Fruit fly (Drosophila melanogaster) whole organism, embryonic: ENCODE measurements around the gene rogdi.

Source experiments
- Atf6 ChIP-seq: fragments of 200-800 bp; sonication (Bioruptor generic); IDR thresholded peaks from 2 replicates; pipeline ENCODE4 v1.3.6; 2022; ENCODE audit warnings: missing biosample characterization, missing genetic modification characterization
- CG10654 ChIP-seq: fragments of 200-800 bp; sonication (Bioruptor generic); optimal IDR thresholded peaks from 2 replicates; lab custom pipeline; 2016; ENCODE audit warnings: missing biosample characterization, missing genetic modification characterization
- CG13287 ChIP-seq: fragments of 200-800 bp; sonication (Bioruptor generic); IDR thresholded peaks from 2 replicates; pipeline ENCODE4 v1.3.6; 2022; ENCODE audit warnings: missing biosample characterization, missing genetic modification characterization; ENCODE audit not compliant: partially characterized antibody
- CG15073 ChIP-seq: fragments of 200-800 bp; sonication (Bioruptor generic); optimal IDR thresholded peaks from 2 replicates; lab custom pipeline; 2016; ENCODE audit warnings: missing biosample characterization, missing genetic modification characterization
- CG2678 ChIP-seq: fragments of 200-800 bp; sonication (Bioruptor generic); optimal IDR thresholded peaks from 3 replicates; lab custom pipeline; 2019; ENCODE audit warnings: missing biosample characterization, mild to moderate bottlenecking, missing genetic modification characterization, moderate library complexity
- CG3281 ChIP-seq: fragments of 200-800 bp; sonication (Bioruptor generic); optimal IDR thresholded peaks from 3 replicates; lab custom pipeline; 2017; ENCODE audit warnings: missing biosample characterization, mild to moderate bottlenecking, missing genetic modification characterization
- CG34422 ChIP-seq: fragments of 200-800 bp; sonication (Bioruptor generic); IDR thresholded peaks from 3 replicates; pipeline ENCODE4 v1.3.6; 2022; ENCODE audit warnings: missing biosample characterization, missing genetic modification characterization
- CG3995 ChIP-seq: fragments of 200-800 bp; sonication (Bioruptor generic); optimal IDR thresholded peaks from 3 replicates; lab custom pipeline; 2016; ENCODE audit warnings: missing biosample characterization, missing genetic modification characterization
- CG4282 ChIP-seq: fragments of 200-800 bp; sonication (Bioruptor generic); optimal IDR thresholded peaks from 2 replicates; lab custom pipeline; 2016; ENCODE audit warnings: missing biosample characterization, missing genetic modification characterization
- CG4360 ChIP-seq: fragments of 200-800 bp; sonication (Bioruptor generic); IDR thresholded peaks from 2 replicates; pipeline ENCODE4 v1.3.6; 2022; ENCODE audit warnings: missing biosample characterization, missing genetic modification characterization
- CG5180 ChIP-seq: fragments of 200-800 bp; sonication (Bioruptor generic); optimal IDR thresholded peaks from 3 replicates; lab custom pipeline; 2017; ENCODE audit warnings: missing biosample characterization, missing genetic modification characterization, mild to moderate bottlenecking, moderate library complexity, missing genetic modification reagents
- CG7357 ChIP-seq: fragments of 200-800 bp; sonication (Bioruptor generic); IDR thresholded peaks from 3 replicates; pipeline ENCODE4 v1.3.6; 2022; ENCODE audit warnings: missing biosample characterization, missing genetic modification characterization
- CG9797 ChIP-seq: fragments of 200-800 bp; sonication (Bioruptor generic); optimal IDR thresholded peaks from 3 replicates; lab custom pipeline; 2018; ENCODE audit warnings: missing biosample characterization, mild to moderate bottlenecking, missing genetic modification characterization
- Ets97D ChIP-seq: fragments of 200-800 bp; sonication (Bioruptor generic); optimal IDR thresholded peaks from 3 replicates; lab custom pipeline; 2016; ENCODE audit warnings: missing biosample characterization, missing genetic modification characterization
- HHEX ChIP-seq: fragments of 200-800 bp; sonication (Bioruptor generic); optimal IDR thresholded peaks from 3 replicates; lab custom pipeline; 2017; ENCODE audit warnings: missing biosample characterization, mild to moderate bottlenecking, missing genetic modification characterization, missing genetic modification reagents
- HLH3B ChIP-seq: fragments of 200-800 bp; sonication (Bioruptor generic); IDR thresholded peaks from 2 replicates; pipeline ENCODE4 v1.3.6; 2022; ENCODE audit warnings: missing biosample characterization, missing genetic modification characterization
- Hmr ChIP-seq: fragments of 200-800 bp; sonication (Bioruptor generic); optimal IDR thresholded peaks from 3 replicates; lab custom pipeline; 2017; ENCODE audit warnings: mild to moderate bottlenecking, missing biosample characterization, missing genetic modification reagents, missing genetic modification characterization
- MESR4 ChIP-seq: fragments of 200-800 bp; sonication (Bioruptor generic); optimal IDR thresholded peaks from 2 replicates; lab custom pipeline; 2018; ENCODE audit warnings: missing biosample characterization, mild to moderate bottlenecking, missing genetic modification characterization, moderate library complexity
- Med ChIP-seq: fragments of 200-800 bp; sonication (Bioruptor generic); peaks from one replicate; lab custom pipeline; 2016; ENCODE audit warnings: missing biosample characterization, missing genetic modification characterization, mild to moderate bottlenecking, inconsistent platforms, moderate library complexity
- Opbp ChIP-seq: fragments of 200-800 bp; sonication (Bioruptor generic); IDR thresholded peaks from 3 replicates; pipeline ENCODE4 v1.3.6; 2022; ENCODE audit warnings: missing biosample characterization, missing genetic modification characterization; ENCODE audit not compliant: partially characterized antibody
- Pdp1 ChIP-seq, 2 experiments: fragments of 200-800 bp; sonication (Bioruptor generic); optimal IDR thresholded peaks; 3 replicates each; lab custom pipeline; 2016; ENCODE audit warnings: missing biosample characterization in 2 of 2, missing genetic modification characterization in 2 of 2, mild to moderate bottlenecking in 1 of 2, moderate library complexity in 1 of 2
- Rfx ChIP-seq: fragments of 200-800 bp; sonication (Bioruptor generic); IDR thresholded peaks from 2 replicates; pipeline ENCODE4 v1.3.6; 2022; ENCODE audit warnings: missing biosample characterization, missing genetic modification characterization
- YL-1 ChIP-seq: fragments of 200-800 bp; sonication (Bioruptor generic); optimal IDR thresholded peaks from 3 replicates; lab custom pipeline; 2017; ENCODE audit warnings: missing biosample characterization, mild to moderate bottlenecking, missing genetic modification characterization
- abd-A ChIP-seq: fragments of 200-800 bp; sonication (Bioruptor generic); optimal IDR thresholded peaks from 3 replicates; lab custom pipeline; 2019; ENCODE audit warnings: missing biosample characterization, mild to moderate bottlenecking, missing genetic modification characterization, moderate library complexity
- bbx ChIP-seq: fragments of 200-800 bp; sonication (Bioruptor generic); IDR thresholded peaks from 2 replicates; pipeline ENCODE4 v1.3.6; 2022; ENCODE audit warnings: missing biosample characterization, missing genetic modification characterization; ENCODE audit not compliant: partially characterized antibody
- bsh ChIP-seq, 2 experiments: fragments of 200-800 bp; sonication (Bioruptor generic); optimal IDR thresholded peaks; 2 replicates each; lab custom pipeline; 2017 to 2018; ENCODE audit warnings: mild to moderate bottlenecking in 2 of 2, missing biosample characterization in 2 of 2, missing genetic modification characterization in 2 of 2, moderate library complexity in 1 of 2
- btn ChIP-seq: fragments of 200-800 bp; sonication (Bioruptor generic); optimal IDR thresholded peaks from 2 replicates; lab custom pipeline; 2016; ENCODE audit warnings: missing biosample characterization, missing genetic modification characterization
- cato ChIP-seq: fragments of 200-800 bp; sonication (Bioruptor generic); optimal IDR thresholded peaks from 2 replicates; lab custom pipeline; 2016; ENCODE audit warnings: missing biosample characterization, missing genetic modification characterization, borderline replicate concordance
- chinmo ChIP-seq: fragments of 200-800 bp; sonication (Bioruptor generic); IDR thresholded peaks from 4 replicates; pipeline ENCODE4 v1.3.6; 2022; ENCODE audit warnings: missing biosample characterization, missing genetic modification characterization; ENCODE audit not compliant: partially characterized antibody
- gcm ChIP-seq: fragments of 200-800 bp; sonication (Bioruptor generic); optimal IDR thresholded peaks from 2 replicates; lab custom pipeline; 2019; ENCODE audit warnings: missing biosample characterization, mild to moderate bottlenecking, missing genetic modification characterization, moderate library complexity
- ham ChIP-seq: fragments of 200-800 bp; sonication (Bioruptor generic); IDR thresholded peaks from 2 replicates; pipeline ENCODE4 v1.3.6; 2022; ENCODE audit warnings: missing biosample characterization, missing genetic modification characterization
- lmd ChIP-seq: fragments of 200-800 bp; sonication (Bioruptor generic); IDR thresholded peaks from 2 replicates; pipeline ENCODE4 v1.3.6; 2022; ENCODE audit warnings: missing biosample characterization, missing genetic modification characterization
- lov ChIP-seq, 2 experiments: fragments of 200-800 bp in 1 of 2; fragments of >200 bp in 1 of 2; sonication (Bioruptor generic) in 1 of 2; IDR thresholded peaks in 1 of 2; optimal IDR thresholded peaks in 1 of 2; 2 replicates in 1 of 2; 3 replicates in 1 of 2; pipeline versions ENCODE4 v1.3.6 to Lab custom; 2017 to 2022; ENCODE audit warnings: missing biosample characterization in 1 of 2, missing genetic modification characterization in 1 of 2
- nerfin-1 ChIP-seq: fragments of 200-800 bp; sonication (Bioruptor generic); optimal IDR thresholded peaks from 3 replicates; lab custom pipeline; 2019; ENCODE audit warnings: missing biosample characterization, mild to moderate bottlenecking, missing genetic modification characterization, moderate library complexity
- pho ChIP-seq: fragments of 200-800 bp; sonication (Bioruptor generic); optimal IDR thresholded peaks from 2 replicates; lab custom pipeline; 2016; ENCODE audit warnings: missing biosample characterization, missing genetic modification characterization
- pzg ChIP-seq: fragments of 200-800 bp; sonication (Bioruptor generic); optimal IDR thresholded peaks from 3 replicates; lab custom pipeline; 2018; ENCODE audit warnings: missing biosample characterization, mild to moderate bottlenecking, missing genetic modification characterization, moderate library complexity
- repo ChIP-seq: fragments of 200-800 bp; sonication (Bioruptor generic); optimal IDR thresholded peaks from 2 replicates; lab custom pipeline; 2016; ENCODE audit warnings: missing biosample characterization, missing genetic modification characterization
- ro ChIP-seq: fragments of 200-800 bp; sonication (Bioruptor generic); IDR thresholded peaks from 2 replicates; pipeline ENCODE4 v1.3.6; 2022; ENCODE audit warnings: missing biosample characterization, missing genetic modification characterization
- sc ChIP-seq, 3 experiments: fragments of >200 bp in 2 of 3; fragments of 200-800 bp in 1 of 3; sonication (Bioruptor generic) in 1 of 3; optimal IDR thresholded peaks; 2 replicates in 2 of 3; 3 replicates in 1 of 3; lab custom pipeline; 2017; ENCODE audit warnings: mild to moderate bottlenecking in 1 of 3, missing biosample characterization in 1 of 3, missing genetic modification characterization in 1 of 3, missing genetic modification reagents in 1 of 3
- sna ChIP-seq: fragments of 200-800 bp; sonication (Bioruptor generic); IDR thresholded peaks from 2 replicates; pipeline ENCODE4 v1.3.6; 2022; ENCODE audit warnings: missing biosample characterization, missing genetic modification characterization; ENCODE audit not compliant: partially characterized antibody
- stwl ChIP-seq: fragments of 200-800 bp; sonication (Bioruptor generic); optimal IDR thresholded peaks from 3 replicates; lab custom pipeline; 2018; ENCODE audit warnings: missing biosample characterization, mild to moderate bottlenecking, missing genetic modification characterization, moderate library complexity
- trem ChIP-seq: fragments of 200-800 bp; optimal IDR thresholded peaks from 3 replicates; lab custom pipeline; 2019; ENCODE audit warnings: missing biosample characterization, mild to moderate bottlenecking, missing genetic modification characterization, moderate library complexity
- unc-4 ChIP-seq: fragments of 200-800 bp; sonication (Bioruptor generic); IDR thresholded peaks from 2 replicates; pipeline ENCODE4 v1.3.6; 2022; ENCODE audit warnings: missing biosample characterization, missing genetic modification characterization; ENCODE audit not compliant: partially characterized antibody
- zen ChIP-seq: fragments of 200-800 bp; sonication (Bioruptor generic); optimal IDR thresholded peaks from 3 replicates; lab custom pipeline; 2018; ENCODE audit warnings: missing biosample characterization, mild to moderate bottlenecking, missing genetic modification characterization, moderate library complexity

Gene rogdi

dm6 chr3L:17049912-17050345, 617 bp downstream of the rogdi start (continued):
- peak; percentile 47 for TF ChIP-seq CG3281 (GFP tag; lab: Kevin White, UChicago)
- TF ChIP-seq CG2678 (tag; lab: Kevin White, UChicago), result peak; percentile 51
- no peak for TF ChIP-seq pho (GFP tag; lab: Kevin White, UChicago)
- TF ChIP-seq lov (optimal IDR thresholded peaks at IDR 0.05; lab: Kevin White, UChicago), result no peak
- no peak for TF ChIP-seq lov (GFP tag; IDR thresholded peaks at IDR 0.05; lab: Robert Waterston, UW)

dm6 chr3L:17050661-17051452, 1.5 kb downstream of the rogdi start:
- TF ChIP-seq Ets97D (GFP tag; lab: Kevin White, UChicago), result peak; percentile 23
- peak; percentile 39; the same call in 1 of the 3 replicates for TF ChIP-seq CG34422 (GFP tag; lab: Robert Waterston, UW)
- TF ChIP-seq zen, result peak; percentile 27
- no peak for TF ChIP-seq CG4282 (GFP tag; lab: Kevin White, UChicago)
- TF ChIP-seq nerfin-1 (tag; lab: Kevin White, UChicago), result no peak
- no peak for TF ChIP-seq Hmr (GFP tag; lab: Kevin White, UChicago)
- TF ChIP-seq Pdp1 (GFP tag; optimal IDR thresholded peaks at IDR 0.05; lab: Kevin White, UChicago), result peak in 1 of 2 experiments; percentile 40
- TF ChIP-seq gcm (GFP tag; lab: Kevin White, UChicago), result no peak
- peak; percentile 31; the same call in 1 of the 2 replicates for TF ChIP-seq bbx (GFP tag; lab: Robert Waterston, UW)
- TF ChIP-seq YL-1, result peak; percentile 45
- TF ChIP-seq lmd (GFP tag; lab: Robert Waterston, UW), result no peak
- TF ChIP-seq CG3995, result no peak
- peak in 1 of 2 experiments; percentile 10 for TF ChIP-seq bsh (GFP tag; optimal IDR thresholded peaks at IDR 0.05; lab: Kevin White, UChicago)
- TF ChIP-seq ham (GFP tag; lab: Robert Waterston, UW), result no peak
- peak; percentile 10 for TF ChIP-seq stwl (tag; lab: Kevin White, UChicago)
- TF ChIP-seq abd-A (tag; lab: Kevin White, UChicago), result peak; percentile 20
- no peak for TF ChIP-seq CG5180 (GFP tag; lab: Kevin White, UChicago)
- TF ChIP-seq Atf6, result no peak
- TF ChIP-seq sna, result 0 out of 2 replicates have a peak, but pooled peaks have one; percentile 14
- no peak for TF ChIP-seq cato (GFP tag; lab: Kevin White, UChicago)
- TF ChIP-seq Opbp (GFP tag; lab: Robert Waterston, UW), result peak; percentile 39; the same call in 1 of the 3 replicates
- TF ChIP-seq unc-4 (GFP tag; lab: Robert Waterston, UW), result peak; percentile 22; the same call in 1 of the 2 replicates
- TF ChIP-seq CG10654, result no peak
- 0 out of 4 replicates have a peak, but pooled peaks have one; percentile 7 for TF ChIP-seq chinmo (GFP tag; lab: Robert Waterston, UW)
- no peak for TF ChIP-seq HHEX
- TF ChIP-seq CG15073 (GFP tag; lab: Kevin White, UChicago), result no peak
- TF ChIP-seq MESR4, result peak; percentile 75
- TF ChIP-seq CG13287 (GFP tag; lab: Robert Waterston, UW), result peak; percentile 44
- TF ChIP-seq HLH3B (GFP tag; lab: Robert Waterston, UW), result no peak
- TF ChIP-seq CG9797, result peak; percentile 63
- no peak for TF ChIP-seq btn (GFP tag; lab: Kevin White, UChicago)
- TF ChIP-seq sc (optimal IDR thresholded peaks at IDR 0.05; lab: Kevin White, UChicago), result no peak
- TF ChIP-seq sc (GFP tag; optimal IDR thresholded peaks at IDR 0.05; lab: Kevin White, UChicago), result no peak
- peak; percentile 26 for TF ChIP-seq repo
- TF ChIP-seq Med (GFP tag; lab: Kevin White, UChicago), result peak; percentile 49
- no peak for TF ChIP-seq ro
- peak; percentile 37; the same call in 1 of the 2 replicates for TF ChIP-seq Rfx (GFP tag; lab: Robert Waterston, UW)
- peak; percentile 52 for TF ChIP-seq pzg (GFP tag; lab: Kevin White, UChicago)
- peak; percentile 97 for TF ChIP-seq CG4360
- TF ChIP-seq CG7357 (GFP tag; lab: Robert Waterston, UW), result no peak
- TF ChIP-seq trem (tag; lab: Kevin White, UChicago), result peak; percentile 28
